Worm (Caenorhabditis elegans): Measurements from ENCODE around the gene ZC21.8.

DNA sequence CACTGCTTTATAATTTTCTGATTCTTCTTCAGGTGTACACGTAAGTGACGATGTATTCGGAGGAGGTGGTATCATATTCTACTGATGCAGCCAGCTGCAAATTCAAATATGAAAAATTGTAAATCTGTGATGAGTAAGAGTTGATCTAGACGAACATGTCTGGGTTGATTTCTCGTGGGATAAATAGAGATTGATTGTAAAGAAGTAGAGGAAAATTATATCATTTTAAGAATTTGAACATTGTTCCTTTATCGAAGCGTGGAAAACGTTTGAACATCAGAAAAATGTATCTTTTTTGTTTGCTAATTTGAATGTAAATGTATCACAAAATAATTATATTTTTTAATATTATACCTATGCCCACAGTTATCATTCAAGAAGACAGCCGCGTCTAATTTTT is 25.7 kb upstream of the ZC21.8 start, which contains the start of gene ZC21.6:
- TF ChIP-seq nhr-48 (tag; optimal IDR thresholded peaks at IDR 0.05) (no peak), nhr-11 (tag; optimal IDR thresholded peaks at IDR 0.05) (no peak), zfp-3 (GFP tag; conservative IDR thresholded peaks at IDR 0.05) (no peak), nhr-77 (tag; optimal IDR thresholded peaks at IDR 0.05) (no peak), snpc-4 (tag; optimal IDR thresholded peaks at IDR 0.05) (no peak), nhr-76 (tag; optimal IDR thresholded peaks at IDR 0.05) (no peak), zag-1 (tag; optimal IDR thresholded peaks at IDR 0.05) (no peak), madf-5 (GFP tag; IDR thresholded peaks at IDR 0.05) (no peak), pha-4 (GFP tag; IDR thresholded peaks at IDR 0.05) (no peak), pha-4 (tag; optimal IDR thresholded peaks at IDR 0.05) (no peak), lsy-2 (tag; optimal IDR thresholded peaks at IDR 0.05) (no peak)
